Fruit fly (Drosophila melanogaster) whole organism, embryonic: ENCODE results near the gene CycE.

Experiments used
- Antp ChIP-seq: fragments of 200-800 bp; sonication (Bioruptor generic); optimal IDR thresholded peaks from 3 replicates; lab custom pipeline; 2016; ENCODE audit warnings: missing biosample characterization, missing genetic modification characterization
- BEAF-32 ChIP-seq: fragments of 200-800 bp; sonication (Bioruptor generic); optimal IDR thresholded peaks from 3 replicates; lab custom pipeline; 2017; ENCODE audit warnings: missing biosample characterization, missing genetic modification characterization, mild to moderate bottlenecking, moderate library complexity, missing genetic modification reagents
- BtbVII ChIP-seq: fragments of 200-800 bp; sonication (Bioruptor generic); optimal IDR thresholded peaks from 3 replicates; lab custom pipeline; 2017; ENCODE audit warnings: missing biosample characterization, mild to moderate bottlenecking, missing genetic modification characterization
- CG10209 ChIP-seq: fragments of 200-800 bp; sonication (Bioruptor generic); optimal IDR thresholded peaks from 3 replicates; lab custom pipeline; 2017; ENCODE audit warnings: missing biosample characterization, mild to moderate bottlenecking, missing genetic modification characterization, missing genetic modification reagents
- CG11456 ChIP-seq: fragments of 200-800 bp; sonication (Bioruptor generic); IDR thresholded peaks from 3 replicates; pipeline ENCODE4 v1.3.6; 2022; ENCODE audit warnings: missing biosample characterization, missing genetic modification characterization
- CG1233 ChIP-seq: fragments of 200-800 bp; sonication (Bioruptor generic); optimal IDR thresholded peaks from 4 replicates; lab custom pipeline; 2018; ENCODE audit warnings: missing biosample characterization, mild to moderate bottlenecking, missing genetic modification characterization
- CG14014 ChIP-seq: fragments of 200-800 bp; sonication (Bioruptor generic); IDR thresholded peaks from 2 replicates; pipeline ENCODE4 v1.3.6; 2022; ENCODE audit warnings: missing biosample characterization, missing genetic modification characterization
- CG15696 ChIP-seq: fragments of 200-800 bp; sonication (Bioruptor generic); optimal IDR thresholded peaks from 2 replicates; lab custom pipeline; 2019; ENCODE audit warnings: missing biosample characterization, mild to moderate bottlenecking, missing genetic modification characterization, moderate library complexity
- CG17612 ChIP-seq: fragments of 200-800 bp; sonication (Bioruptor generic); IDR thresholded peaks from 2 replicates; pipeline ENCODE4 v1.3.6; 2022; ENCODE audit warnings: missing biosample characterization, missing genetic modification characterization
- CG2875 ChIP-seq: fragments of 200-800 bp; sonication (Bioruptor generic); optimal IDR thresholded peaks from 2 replicates; lab custom pipeline; 2017; ENCODE audit warnings: missing biosample characterization, mild to moderate bottlenecking, missing genetic modification characterization, missing genetic modification reagents
- CG2889 ChIP-seq: fragments of 200-800 bp; sonication (Bioruptor generic); IDR thresholded peaks from 3 replicates; pipeline ENCODE4 v1.3.6; 2022; ENCODE audit warnings: missing biosample characterization, missing genetic modification characterization
- CG42726 ChIP-seq: fragments of 200-800 bp; sonication (Bioruptor generic); IDR thresholded peaks from 2 replicates; pipeline ENCODE4 v1.3.6; 2022; ENCODE audit warnings: missing biosample characterization, missing genetic modification characterization; ENCODE audit not compliant: partially characterized antibody
- CG6791 ChIP-seq: fragments of 200-800 bp; sonication (Bioruptor generic); IDR thresholded peaks from 3 replicates; pipeline ENCODE4 v1.3.6; 2022; ENCODE audit warnings: missing biosample characterization, missing genetic modification characterization; ENCODE audit not compliant: partially characterized antibody
- CG6854 ChIP-seq: fragments of 200-800 bp; sonication (Bioruptor generic); optimal IDR thresholded peaks from 3 replicates; lab custom pipeline; 2017; ENCODE audit warnings: missing biosample characterization, mild to moderate bottlenecking, missing genetic modification characterization
- CG7987 ChIP-seq: fragments of 200-800 bp; sonication (Bioruptor generic); optimal IDR thresholded peaks from 2 replicates; lab custom pipeline; 2018; ENCODE audit warnings: missing biosample characterization, mild to moderate bottlenecking, missing genetic modification characterization, moderate library complexity
- CG9609 ChIP-seq: fragments of 200-800 bp; sonication (Bioruptor generic); optimal IDR thresholded peaks from 3 replicates; lab custom pipeline; 2016; ENCODE audit warnings: missing biosample characterization, missing genetic modification characterization
- D19B ChIP-seq: fragments of 200-800 bp; sonication (Bioruptor generic); optimal IDR thresholded peaks from 2 replicates; lab custom pipeline; 2017; ENCODE audit warnings: missing biosample characterization, mild to moderate bottlenecking, missing genetic modification characterization
- Eip74EF ChIP-seq, 2 experiments: fragments of 200-800 bp in 1 of 2; fragments of >200 bp in 1 of 2; sonication (Bioruptor generic) in 1 of 2; optimal IDR thresholded peaks; 2 replicates each; lab custom pipeline; 2017 to 2019; ENCODE audit warnings: missing biosample characterization in 2 of 2, missing genetic modification characterization in 2 of 2, mild to moderate bottlenecking in 1 of 2, moderate library complexity in 1 of 2
- Meics ChIP-seq: fragments of 200-800 bp; sonication (Bioruptor generic); optimal IDR thresholded peaks from 2 replicates; lab custom pipeline; 2017; ENCODE audit warnings: missing biosample characterization, mild to moderate bottlenecking, missing genetic modification characterization
- NFAT ChIP-seq: fragments of 200-800 bp; sonication (Bioruptor generic); IDR thresholded peaks from 2 replicates; pipeline ENCODE4 v1.3.6; 2022; ENCODE audit warnings: missing biosample characterization, missing genetic modification characterization
- Nf-YA ChIP-seq: fragments of 200-800 bp; sonication (Bioruptor generic); IDR thresholded peaks from 2 replicates; pipeline ENCODE4 v1.3.6; 2022; ENCODE audit warnings: missing biosample characterization, missing genetic modification characterization
- NfI ChIP-seq: fragments of 200-800 bp; sonication (Bioruptor generic); optimal IDR thresholded peaks from 3 replicates; lab custom pipeline; 2018; ENCODE audit warnings: missing biosample characterization, mild to moderate bottlenecking, missing genetic modification characterization, moderate library complexity
- Six4 ChIP-seq: fragments of 200-800 bp; sonication (Bioruptor generic); optimal IDR thresholded peaks from 2 replicates; lab custom pipeline; 2016; ENCODE audit warnings: missing biosample characterization, missing genetic modification characterization
- Xrp1 ChIP-seq: fragments of 200-800 bp; sonication (Bioruptor generic); IDR thresholded peaks from 2 replicates; pipeline ENCODE4 v1.3.6; 2022; ENCODE audit warnings: missing biosample characterization, missing genetic modification characterization
- bab2 ChIP-seq: fragments of 200-800 bp; sonication (Bioruptor generic); optimal IDR thresholded peaks from 2 replicates; lab custom pipeline; 2016; ENCODE audit warnings: missing biosample characterization, missing genetic modification characterization
- bbx ChIP-seq: fragments of 200-800 bp; sonication (Bioruptor generic); IDR thresholded peaks from 2 replicates; pipeline ENCODE4 v1.3.6; 2022; ENCODE audit warnings: missing biosample characterization, missing genetic modification characterization; ENCODE audit not compliant: partially characterized antibody
- corto ChIP-seq: fragments of 200-800 bp; sonication (Bioruptor generic); optimal IDR thresholded peaks from 2 replicates; lab custom pipeline; 2016; ENCODE audit warnings: missing biosample characterization, mild to moderate bottlenecking, missing genetic modification characterization, moderate library complexity
- dysf ChIP-seq: fragments of 200-800 bp; sonication (Bioruptor generic); IDR thresholded peaks from 3 replicates; pipeline ENCODE4 v1.3.6; 2022; ENCODE audit warnings: missing biosample characterization, missing genetic modification characterization
- ftz-f1 ChIP-seq: fragments of 200-800 bp; sonication (Bioruptor generic); optimal IDR thresholded peaks from 2 replicates; lab custom pipeline; 2016; ENCODE audit warnings: missing biosample characterization, missing genetic modification characterization
- fu2 ChIP-seq: fragments of 200-800 bp; sonication (Bioruptor generic); optimal IDR thresholded peaks from 2 replicates; lab custom pipeline; 2016; ENCODE audit warnings: missing biosample characterization, missing genetic modification characterization
- gce ChIP-seq: fragments of 200-800 bp; sonication (Bioruptor generic); IDR thresholded peaks from 3 replicates; pipeline ENCODE4 v1.3.6; 2022; ENCODE audit warnings: missing biosample characterization, missing genetic modification characterization
- gcm ChIP-seq: fragments of 200-800 bp; sonication (Bioruptor generic); optimal IDR thresholded peaks from 2 replicates; lab custom pipeline; 2019; ENCODE audit warnings: missing biosample characterization, mild to moderate bottlenecking, missing genetic modification characterization, moderate library complexity
- gro ChIP-seq: fragments of 200-800 bp; sonication (Bioruptor generic); optimal IDR thresholded peaks from 2 replicates; lab custom pipeline; 2016; ENCODE audit warnings: missing biosample characterization, missing genetic modification characterization
- gsb-n ChIP-seq: fragments of 200-800 bp; sonication (Bioruptor generic); optimal IDR thresholded peaks from 3 replicates; lab custom pipeline; 2018; ENCODE audit warnings: missing biosample characterization, mild to moderate bottlenecking, missing genetic modification characterization
- hkb ChIP-seq, 2 experiments: fragments of 200-800 bp in 1 of 2; fragments of >200 bp in 1 of 2; sonication (Bioruptor generic) in 1 of 2; IDR thresholded peaks in 1 of 2; optimal IDR thresholded peaks in 1 of 2; 2 replicates each; pipeline versions ENCODE4 v1.3.6 to Lab custom; 2017 to 2022; ENCODE audit warnings: missing biosample characterization in 1 of 2, missing genetic modification characterization in 1 of 2
- hth ChIP-seq: fragments of >200 bp; optimal IDR thresholded peaks from 2 replicates; lab custom pipeline; 2017; ENCODE audit warnings: inconsistent platforms
- maf-S ChIP-seq: fragments of 200-800 bp; sonication (Bioruptor generic); optimal IDR thresholded peaks from 2 replicates; lab custom pipeline; 2016; ENCODE audit warnings: missing biosample characterization, missing genetic modification characterization
- oc ChIP-seq: fragments of 200-800 bp; sonication (Bioruptor generic); optimal IDR thresholded peaks from 2 replicates; lab custom pipeline; 2018; ENCODE audit warnings: missing biosample characterization, mild to moderate bottlenecking, missing genetic modification characterization, moderate library complexity
- pfk ChIP-seq: fragments of 200-800 bp; sonication (Bioruptor generic); optimal IDR thresholded peaks from 2 replicates; lab custom pipeline; 2018; ENCODE audit warnings: missing biosample characterization, mild to moderate bottlenecking, missing genetic modification characterization, moderate library complexity
- sens ChIP-seq: fragments of 200-800 bp; sonication (Bioruptor generic); peaks from one replicate; lab custom pipeline; 2016; ENCODE audit warnings: missing biosample characterization, missing genetic modification characterization
- shn ChIP-seq: fragments of 200-800 bp; sonication (Bioruptor generic); optimal IDR thresholded peaks from 3 replicates; lab custom pipeline; 2016; ENCODE audit warnings: missing biosample characterization, missing genetic modification characterization
- slou ChIP-seq: fragments of 200-800 bp; sonication (Bioruptor generic); optimal IDR thresholded peaks from 3 replicates; lab custom pipeline; 2016; ENCODE audit warnings: missing biosample characterization, missing genetic modification characterization
- sob ChIP-seq: fragments of 200-800 bp; sonication (Bioruptor generic); IDR thresholded peaks from 2 replicates; pipeline ENCODE4 v1.3.6; 2022; ENCODE audit warnings: missing biosample characterization, missing genetic modification characterization
- stwl ChIP-seq: fragments of 200-800 bp; sonication (Bioruptor generic); optimal IDR thresholded peaks from 3 replicates; lab custom pipeline; 2018; ENCODE audit warnings: missing biosample characterization, mild to moderate bottlenecking, missing genetic modification characterization, moderate library complexity
- tap ChIP-seq: fragments of 200-800 bp; optimal IDR thresholded peaks from 3 replicates; lab custom pipeline; 2019; ENCODE audit warnings: missing biosample characterization, mild to moderate bottlenecking, missing genetic modification characterization, moderate library complexity
- tll ChIP-seq, 2 experiments: fragments of 200-800 bp in 1 of 2; fragments of >200 bp in 1 of 2; sonication (Bioruptor generic) in 1 of 2; optimal IDR thresholded peaks; 2 replicates each; lab custom pipeline; 2017 to 2019; ENCODE audit warnings: missing biosample characterization in 2 of 2, missing genetic modification characterization in 2 of 2, mild to moderate bottlenecking in 1 of 2, moderate library complexity in 1 of 2
- zen2 ChIP-seq: fragments of 200-800 bp; sonication (Bioruptor generic); IDR thresholded peaks from 3 replicates; pipeline ENCODE4 v1.3.6; 2022; ENCODE audit warnings: missing biosample characterization, missing genetic modification characterization; ENCODE audit not compliant: partially characterized antibody
- zf30C ChIP-seq: fragments of 200-800 bp; sonication (Bioruptor generic); optimal IDR thresholded peaks from 3 replicates; lab custom pipeline; 2018; ENCODE audit warnings: missing biosample characterization, mild to moderate bottlenecking, missing genetic modification characterization
- zfh1 ChIP-seq: fragments of 200-800 bp; sonication (Bioruptor generic); IDR thresholded peaks from 3 replicates; pipeline ENCODE4 v1.3.6; 2022; ENCODE audit warnings: missing biosample characterization, missing genetic modification characterization

Gene CycE

DNA sequence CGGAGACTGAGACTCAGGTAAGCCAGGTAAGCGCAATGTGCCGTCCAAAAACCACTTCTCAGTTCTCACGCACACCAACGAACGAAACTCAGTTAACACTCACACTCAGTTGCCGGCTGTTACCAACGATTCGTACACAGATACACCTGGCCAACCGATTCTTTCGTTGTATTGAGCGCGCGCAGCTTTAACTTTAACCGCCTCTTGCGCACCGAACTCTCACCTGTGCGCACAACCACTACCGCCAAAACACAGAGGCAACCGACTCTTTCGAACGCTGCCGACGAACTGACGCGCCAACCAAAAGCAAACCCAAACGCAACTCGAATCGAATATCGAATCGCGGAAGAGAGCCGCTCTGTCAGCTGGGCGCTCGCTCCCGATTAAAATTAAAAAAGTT, 14.5 kb upstream of the CycE start, which contains the start of gene Gli (continued):
- TF ChIP-seq Antp (peak; percentile 32), gce (GFP tag; lab: Robert Waterston, UW) (0 out of 3 replicates have a peak, but pooled peaks have one; percentile 53), maf-S (GFP tag; lab: Kevin White, UChicago) (no peak), BEAF-32 (no peak), CG17612 (no peak), slou (GFP tag; lab: Kevin White, UChicago) (no peak), corto (GFP tag; lab: Kevin White, UChicago) (no peak), Xrp1 (GFP tag; lab: Robert Waterston, UW) (peak; percentile 40; the same call in 1 of the 2 replicates), bbx (GFP tag; lab: Robert Waterston, UW) (peak; percentile 76), CG2875 (GFP tag; lab: Kevin White, UChicago) (no peak), hth (lab: Kevin White, UChicago) (no peak), tll (GFP tag; optimal IDR thresholded peaks at IDR 0.05; lab: Kevin White, UChicago) (no peak), CG10209 (GFP tag; lab: Kevin White, UChicago) (no peak), gsb-n (tag; lab: Kevin White, UChicago) (no peak), gcm (no peak), CG2889 (no peak), zf30C (no peak), dysf (GFP tag; lab: Robert Waterston, UW) (peak; percentile 27; the same call in 1 of the 3 replicates), oc (peak; percentile 25), sens (peak; percentile 64), gro (peak; percentile 64), CG15696 (tag; lab: Kevin White, UChicago) (no peak), CG7987 (GFP tag; lab: Kevin White, UChicago) (peak; percentile 59), bab2 (GFP tag; lab: Kevin White, UChicago) (no peak), Eip74EF (GFP tag; optimal IDR thresholded peaks at IDR 0.05; lab: Kevin White, UChicago) (peak in 1 of 2 experiments; percentile 48), CG42726 (GFP tag; lab: Robert Waterston, UW) (peak; percentile 85), hkb (optimal IDR thresholded peaks at IDR 0.05; lab: Kevin White, UChicago) (no peak), hkb (GFP tag; IDR thresholded peaks at IDR 0.05; lab: Robert Waterston, UW) (peak; percentile 56), shn (GFP tag; lab: Kevin White, UChicago) (no peak), BtbVII (peak; percentile 58), CG9609 (GFP tag; lab: Kevin White, UChicago) (no peak), Six4 (GFP tag; lab: Kevin White, UChicago) (no peak), Nf-YA (GFP tag; lab: Robert Waterston, UW) (peak; percentile 28; the same call in 1 of the 2 replicates), Meics (no peak), CG14014 (0 out of 2 replicates have a peak, but pooled peaks have one; percentile 12), sob (GFP tag; lab: Robert Waterston, UW) (peak; percentile 59; the same call in 1 of the 2 replicates), D19B (GFP tag; lab: Kevin White, UChicago) (no peak), zfh1 (GFP tag; lab: Robert Waterston, UW) (peak; percentile 57; the same call in 2 of the 3 replicates), tap (tag; lab: Kevin White, UChicago) (peak; percentile 38), CG11456 (peak; percentile 54; the same call in 2 of the 3 replicates), zen2 (GFP tag; lab: Robert Waterston, UW) (0 out of 3 replicates have a peak, but pooled peaks have one; percentile 36), fu2 (GFP tag; lab: Kevin White, UChicago) (no peak), ftz-f1 (peak; percentile 69), pfk (peak; percentile 46), CG1233 (GFP tag; lab: Kevin White, UChicago) (no peak), stwl (peak; percentile 28), CG6854 (GFP tag; lab: Kevin White, UChicago) (peak; percentile 28), CG6791 (peak; percentile 50; the same call in 1 of the 3 replicates), NfI (GFP tag; lab: Kevin White, UChicago) (peak; percentile 8), NFAT (GFP tag; lab: Robert Waterston, UW) (peak; percentile 51; the same call in 1 of the 2 replicates)
